Worm (Caenorhabditis elegans) whole organism, young adult: ENCODE results near the gene attf-2.

ENCODE experiments used
- B0336.3 ChIP-seq: fragments of 200-800 bp; sonication (Bioruptor generic); IDR thresholded peaks from 2 replicates; pipeline ENCODE4 v1.3.6; 2022; ENCODE audit warnings: missing genetic modification characterization, missing compliant biosample characterization
- D2030.7 ChIP-seq: fragments of 200-800 bp; sonication (Bioruptor generic); IDR thresholded peaks from 2 replicates; pipeline ENCODE4 v1.3.6; 2022; ENCODE audit warnings: missing genetic modification reagents, missing genetic modification characterization, missing compliant biosample characterization
- F10E7.11 ChIP-seq: sonication (generic microtip); optimal IDR thresholded peaks from 2 replicates; lab custom pipeline; 2017; ENCODE audit warnings: mild to moderate bottlenecking, missing genetic modification characterization, moderate library complexity, missing compliant biosample characterization
- F39B2.1 ChIP-seq: fragments of 200-800 bp; sonication (Bioruptor generic); IDR thresholded peaks from 2 replicates; pipeline ENCODE4 v1.3.6; 2022; ENCODE audit warnings: missing genetic modification reagents, missing genetic modification characterization, missing compliant biosample characterization
- F57C9.4 ChIP-seq: sonication (generic microtip); optimal IDR thresholded peaks from 2 replicates; lab custom pipeline; 2017; ENCODE audit warnings: mild to moderate bottlenecking, missing genetic modification characterization, missing compliant biosample characterization
- Y56A3A.18 ChIP-seq: fragments of 200-800 bp; sonication (Bioruptor generic); IDR thresholded peaks from 2 replicates; pipeline ENCODE4 v1.3.6; 2022; ENCODE audit warnings: missing genetic modification reagents, missing genetic modification characterization, missing compliant biosample characterization
- ZK185.1 ChIP-seq: sonication (generic microtip); optimal IDR thresholded peaks from 2 replicates; lab custom pipeline; 2016; ENCODE audit warnings: mild to moderate bottlenecking, missing genetic modification characterization, missing compliant biosample characterization; ENCODE audit not compliant: poor library complexity, severe bottlenecking
- athp-1 ChIP-seq: sonication (generic microtip); optimal IDR thresholded peaks from 2 replicates; lab custom pipeline; 2017; ENCODE audit warnings: mild to moderate bottlenecking, missing genetic modification characterization, missing compliant biosample characterization
- attf-3 ChIP-seq: fragments of 200-800 bp; sonication (Bioruptor generic); conservative IDR thresholded peaks from 2 replicates; pipeline ENCODE4 v1.3.6; 2022; ENCODE audit warnings: missing genetic modification reagents, missing genetic modification characterization, missing compliant biosample characterization
- attf-6 ChIP-seq: fragments of 200-800 bp; sonication (Bioruptor generic); IDR thresholded peaks from 2 replicates; pipeline ENCODE4 v1.3.6; 2022; ENCODE audit warnings: missing genetic modification reagents, missing genetic modification characterization, missing compliant biosample characterization
- dpl-1 ChIP-seq: fragments of 150-350 bp; optimal IDR thresholded peaks from 2 replicates; lab custom pipeline; 2014; ENCODE audit warnings: missing biosample characterization, missing genetic modification reagents, missing genetic modification characterization
- egrh-3 ChIP-seq: fragments of 200-800 bp; sonication (Bioruptor generic); IDR thresholded peaks from 2 replicates; pipeline ENCODE4 v1.3.6; 2022; ENCODE audit warnings: missing genetic modification reagents, missing genetic modification characterization, missing compliant biosample characterization
- ets-4 ChIP-seq: fragments of 200-800 bp; sonication (Bioruptor generic); optimal IDR thresholded peaks from 2 replicates; lab custom pipeline; 2018; ENCODE audit warnings: mild to moderate bottlenecking, missing genetic modification characterization, missing compliant biosample characterization
- him-1 ChIP-seq: sonication (generic microtip); optimal IDR thresholded peaks from 2 replicates; lab custom pipeline; 2016; ENCODE audit warnings: missing genotype, missing genetic modification reagents, missing genetic modification characterization, missing compliant biosample characterization
- hlh-26 ChIP-seq: fragments of 200-800 bp; sonication (Bioruptor generic); conservative IDR thresholded peaks from 2 replicates; pipeline ENCODE4 v1.3.6; 2022; ENCODE audit warnings: missing genetic modification reagents, missing genetic modification characterization, missing compliant biosample characterization
- hsf-1 ChIP-seq: fragments of 200-800 bp; sonication (Bioruptor generic); IDR thresholded peaks from 2 replicates; pipeline ENCODE4 v1.3.6; 2022; ENCODE audit warnings: missing genetic modification reagents, missing genetic modification characterization, missing compliant biosample characterization
- lin-54 ChIP-seq: fragments of 200-800 bp; sonication (Bioruptor generic); optimal IDR thresholded peaks from 2 replicates; lab custom pipeline; 2018; ENCODE audit warnings: mild to moderate bottlenecking, missing genetic modification characterization, missing compliant biosample characterization
- lsy-27 ChIP-seq: sonication (generic microtip); optimal IDR thresholded peaks from 2 replicates; lab custom pipeline; 2017; ENCODE audit warnings: missing genetic modification characterization, mild to moderate bottlenecking, missing compliant biosample characterization, antibody characterized with exemption, missing genotype, borderline replicate concordance; ENCODE audit not compliant: insufficient read depth
- pha-4 ChIP-seq: fragments of 150-350 bp; sonication (generic microtip); optimal IDR thresholded peaks from 2 replicates; lab custom pipeline; 2014; ENCODE audit warnings: missing biosample characterization, missing genetic modification reagents, missing genetic modification characterization
- rec-8 ChIP-seq, 2 experiments: sonication (generic microtip); optimal IDR thresholded peaks; 2 replicates each; lab custom pipeline; 2016; ENCODE audit warnings: mild to moderate bottlenecking in 2 of 2, missing genetic modification characterization in 2 of 2, missing genetic modification reagents in 2 of 2, missing genotype in 2 of 2, missing biosample characterization in 1 of 2, missing compliant biosample characterization in 1 of 2, moderate library complexity in 1 of 2
- rpc-1 ChIP-seq, 2 experiments: fragments of 150-350 bp in 1 of 2; sonication (generic microtip) in 1 of 2; optimal IDR thresholded peaks; 2 replicates each; lab custom pipeline; 2014 to 2018; ENCODE audit warnings: missing biosample characterization in 1 of 2, missing genetic modification characterization in 1 of 2, missing genetic modification reagents in 1 of 2, missing genotype in 1 of 2
- sdz-38 ChIP-seq: sonication (generic microtip); optimal IDR thresholded peaks from 2 replicates; lab custom pipeline; 2016; ENCODE audit warnings: missing genotype, missing genetic modification characterization, missing compliant biosample characterization
- snpc-1.1 ChIP-seq: sonication (generic microtip); optimal IDR thresholded peaks from 2 replicates; lab custom pipeline; 2017; ENCODE audit warnings: missing genetic modification characterization, mild to moderate bottlenecking, missing compliant biosample characterization, antibody characterized with exemption, moderate library complexity, missing genotype, missing genetic modification reagents; ENCODE audit not compliant: insufficient read depth
- snpc-1.3 ChIP-seq: sonication (generic microtip); optimal IDR thresholded peaks from 2 replicates; lab custom pipeline; 2017; ENCODE audit warnings: missing genetic modification characterization, mild to moderate bottlenecking, missing compliant biosample characterization, antibody characterized with exemption, moderate library complexity, missing genotype, missing genetic modification reagents; ENCODE audit not compliant: insufficient read depth
- snpc-3.4 ChIP-seq: sonication (generic microtip); optimal IDR thresholded peaks from 2 replicates; lab custom pipeline; 2017; ENCODE audit warnings: missing genetic modification characterization, mild to moderate bottlenecking, missing compliant biosample characterization, antibody characterized with exemption, moderate library complexity, missing genotype, missing genetic modification reagents
- snpc-4 ChIP-seq, 5 experiments: fragments of 150-350 bp in 1 of 5; sonication (generic microtip) in 4 of 5; optimal IDR thresholded peaks; 2 replicates each; lab custom pipeline; 2014 to 2018; ENCODE audit warnings: missing genetic modification characterization in 5 of 5, missing biosample characterization in 3 of 5, antibody characterized with exemption in 2 of 5, mild to moderate bottlenecking in 2 of 5, missing compliant biosample characterization in 2 of 5, missing genotype in 2 of 5, moderate library complexity in 2 of 5, missing genetic modification reagents in 1 of 5
- tbp1 ChIP-seq: fragments of 200-800 bp; sonication (Bioruptor generic); optimal IDR thresholded peaks from 2 replicates; lab custom pipeline; 2018; ENCODE audit warnings: mild to moderate bottlenecking, missing genetic modification characterization, missing compliant biosample characterization
- tlf-1 ChIP-seq: fragments of 200-800 bp; sonication (Bioruptor generic); optimal IDR thresholded peaks from 2 replicates; lab custom pipeline; 2018; ENCODE audit warnings: mild to moderate bottlenecking, missing genetic modification characterization, missing compliant biosample characterization
- ztf-26 ChIP-seq: sonication (generic microtip); optimal IDR thresholded peaks from 2 replicates; lab custom pipeline; 2017; ENCODE audit warnings: missing genetic modification characterization, missing compliant biosample characterization
- ztf-3 ChIP-seq: fragments of 200-800 bp; sonication (Bioruptor generic); optimal IDR thresholded peaks from 2 replicates; lab custom pipeline; 2018; ENCODE audit warnings: mild to moderate bottlenecking, missing genetic modification characterization, missing compliant biosample characterization

Gene attf-2

DNA sequence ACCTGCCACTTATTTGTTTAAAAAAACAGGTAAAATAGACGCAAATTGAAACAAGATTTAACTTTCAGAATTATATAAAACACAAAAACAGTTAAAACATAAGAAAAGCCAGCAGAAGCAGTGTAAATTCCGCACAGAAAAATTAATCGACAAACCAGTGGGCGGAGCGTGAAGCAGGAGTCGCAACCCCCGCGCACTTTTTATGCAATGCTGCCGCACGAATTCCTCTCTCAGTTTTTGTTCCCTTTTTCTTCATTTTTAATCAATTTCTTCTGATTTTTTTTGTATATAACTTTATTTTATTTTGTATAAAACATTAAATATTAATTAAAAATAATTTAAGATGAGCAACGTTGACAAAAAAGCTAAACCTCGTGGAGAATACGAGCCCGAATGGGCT, 34.9 kb upstream of the attf-2 start, which contains the start of the genes gei-6 and krr-1 (continued):
- TF ChIP-seq B0336.3 (GFP tag; lab: Robert Waterston, UW) = no peak
- peak; percentile 50 for TF ChIP-seq snpc-1.1 (tag; lab: Kevin White, UChicago)
- no peak for TF ChIP-seq sdz-38 (tag; lab: Kevin White, UChicago)
- peak; percentile 34 for TF ChIP-seq rpc-1 (optimal IDR thresholded peaks at IDR 0.05; lab: Kevin White, UChicago)
- TF ChIP-seq rpc-1 (tag; optimal IDR thresholded peaks at IDR 0.05; lab: Kevin White, UChicago) = no peak
- TF ChIP-seq lsy-27 (tag; lab: Kevin White, UChicago) = no peak
- TF ChIP-seq ztf-3 (GFP tag; lab: Kevin White, UChicago) = no peak
- TF ChIP-seq D2030.7 (GFP tag; lab: Robert Waterston, UW) = no peak
- TF ChIP-seq egrh-3 (GFP tag; lab: Robert Waterston, UW) = 0 out of 2 replicates have a peak, but pooled peaks have one; percentile 34
- peak; percentile 62 for TF ChIP-seq snpc-3.4 (tag; lab: Kevin White, UChicago)
- TF ChIP-seq athp-1 (tag; lab: Kevin White, UChicago) = no peak
- no peak for TF ChIP-seq him-1 (tag; lab: Kevin White, UChicago)
- peak; percentile 25 for TF ChIP-seq tbp1
- TF ChIP-seq pha-4 (tag; lab: Kevin White, UChicago) = no peak
- TF ChIP-seq F57C9.4 (tag; lab: Kevin White, UChicago) = no peak
- TF ChIP-seq tlf-1 (GFP tag; lab: Kevin White, UChicago) = no peak
- peak; percentile 55 for TF ChIP-seq snpc-1.3 (tag; lab: Kevin White, UChicago)
- no peak for TF ChIP-seq hsf-1 (GFP tag; lab: Robert Waterston, UW)
- no peak for TF ChIP-seq ets-4 (GFP tag; lab: Kevin White, UChicago)
- no peak for TF ChIP-seq dpl-1 (GFP tag; lab: Kevin White, UChicago)
- no peak for TF ChIP-seq hlh-26 (GFP tag; lab: Robert Waterston, UW)
- peak; percentile 9 for TF ChIP-seq snpc-4 (GFP tag; optimal IDR thresholded peaks at IDR 0.05; lab: Kevin White, UChicago)
- peak in 2 of 4 experiments; percentile 2 to 17 for TF ChIP-seq snpc-4 (tag; optimal IDR thresholded peaks at IDR 0.05; lab: Kevin White, UChicago)
- peak; percentile 14 for TF ChIP-seq lin-54 (GFP tag; lab: Kevin White, UChicago)
- TF ChIP-seq F10E7.11 (tag; lab: Kevin White, UChicago) = no peak
- TF ChIP-seq ztf-26 (tag; lab: Kevin White, UChicago) = no peak
- TF ChIP-seq attf-3 (GFP tag; lab: Robert Waterston, UW) = 0 out of 2 replicates have a peak, but pooled peaks have one; percentile 37

DNA sequence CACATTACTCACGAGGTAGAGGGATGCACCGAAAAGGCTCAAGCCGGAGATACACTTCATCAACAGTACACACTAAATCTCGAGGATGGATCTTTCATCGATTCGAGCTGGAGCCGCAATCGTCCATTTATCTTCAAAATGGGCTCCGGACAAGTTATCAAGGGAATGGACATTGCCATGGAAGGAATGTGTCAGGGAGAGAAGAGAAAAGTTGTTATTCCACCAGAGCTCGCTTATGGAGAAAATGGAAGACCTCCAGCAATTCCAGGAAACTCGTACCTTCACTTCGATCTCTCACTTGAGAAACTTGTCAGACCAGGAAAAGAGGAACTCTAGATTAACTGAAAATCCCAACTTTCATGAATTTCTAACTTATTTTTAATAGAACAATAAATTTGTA, 30.0 kb upstream of the attf-2 start:
- TF ChIP-seq attf-6 (GFP tag; lab: Robert Waterston, UW) = 0 out of 2 replicates have a peak, but pooled peaks have one; percentile 23
- no peak for TF ChIP-seq snpc-1.3 (tag; lab: Kevin White, UChicago)
- TF ChIP-seq ZK185.1 (tag; lab: Kevin White, UChicago) = peak; percentile 18
- no peak for TF ChIP-seq rec-8 (tag; optimal IDR thresholded peaks at IDR 0.05; lab: Kevin White, UChicago)
- no peak for TF ChIP-seq F39B2.1 (GFP tag; lab: Robert Waterston, UW)
- TF ChIP-seq Y56A3A.18 (GFP tag; lab: Robert Waterston, UW) = 0 out of 2 replicates have a peak, but pooled peaks have one; percentile 41
- TF ChIP-seq sdz-38 (tag; lab: Kevin White, UChicago) = no peak
- no peak for TF ChIP-seq ztf-26 (tag; lab: Kevin White, UChicago)
- TF ChIP-seq, all 124 proteins: peak for 3

DNA sequence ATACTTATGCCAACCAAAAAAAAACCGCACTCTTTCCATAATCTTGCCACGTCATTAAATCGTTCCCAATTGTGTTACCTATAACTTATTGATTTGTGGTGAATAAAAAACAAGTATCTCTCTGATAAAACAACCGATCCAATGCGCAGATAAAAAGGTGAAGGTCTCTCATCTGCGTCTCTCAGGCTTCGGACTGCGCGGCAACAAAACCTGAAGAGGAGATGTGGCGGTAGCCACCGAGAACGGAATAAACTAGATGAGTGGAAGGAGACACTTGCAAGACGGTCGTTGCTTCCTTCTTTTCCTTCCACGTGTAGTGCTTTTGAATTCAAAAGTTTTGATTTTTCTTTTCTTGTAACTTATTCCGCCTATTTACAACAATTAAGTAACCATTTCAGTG, 29.0 kb upstream of the attf-2 start, which contains the start of gene fkb-3:
fkb-3 (plus strand) TSS at position 277 of the 400 bp plus-strand sequence.
- TF ChIP-seq ztf-3 (GFP tag; lab: Kevin White, UChicago) (no peak), lin-54 (GFP tag; lab: Kevin White, UChicago) (no peak)
- TF ChIP-seq, all 124 proteins: peak for 0
